Worm (Caenorhabditis elegans): ENCODE measurements around the gene srsx-14.

srsx-14 gene

DNA sequence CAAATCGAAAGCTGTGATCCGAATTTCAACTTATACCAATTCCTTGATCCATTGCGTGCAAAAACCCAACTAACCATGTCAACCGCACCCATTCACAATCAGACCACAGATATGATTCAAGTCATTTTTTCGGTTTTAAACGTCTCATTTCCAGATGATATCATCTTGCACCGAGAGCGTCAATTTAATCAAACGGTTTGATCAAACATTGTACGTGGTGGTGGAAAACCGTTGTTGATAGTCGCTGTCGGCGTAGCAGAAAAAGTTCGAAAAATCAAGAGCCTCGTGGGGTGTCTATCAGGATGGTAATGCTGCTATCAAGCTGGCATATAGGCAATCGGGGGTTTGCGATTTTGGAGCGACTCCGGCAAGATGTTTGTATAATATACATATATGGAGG lies 31.9 kb upstream of the srsx-14 start:
- TF ChIP-seq B0336.3 (GFP tag; IDR thresholded peaks at IDR 0.05): 0 out of 2 replicates have a peak, but pooled peaks have one; percentile 17
- TF ChIP-seq nhr-27 (tag; optimal IDR thresholded peaks at IDR 0.05): no peak
- TF ChIP-seq mel-28 (tag; optimal IDR thresholded peaks at IDR 0.05; ENCODE audit: borderline replicate concordance): no peak
- TF ChIP-seq atf-7 (tag; optimal IDR thresholded peaks at IDR 0.05): peak; percentile 54
- TF ChIP-seq nhr-80 (tag; optimal IDR thresholded peaks at IDR 0.05): peak; percentile 62
- no peak for TF ChIP-seq F55B11.4 (tag; optimal IDR thresholded peaks at IDR 0.05; ENCODE audit: borderline replicate concordance, insufficient read depth)

DNA sequence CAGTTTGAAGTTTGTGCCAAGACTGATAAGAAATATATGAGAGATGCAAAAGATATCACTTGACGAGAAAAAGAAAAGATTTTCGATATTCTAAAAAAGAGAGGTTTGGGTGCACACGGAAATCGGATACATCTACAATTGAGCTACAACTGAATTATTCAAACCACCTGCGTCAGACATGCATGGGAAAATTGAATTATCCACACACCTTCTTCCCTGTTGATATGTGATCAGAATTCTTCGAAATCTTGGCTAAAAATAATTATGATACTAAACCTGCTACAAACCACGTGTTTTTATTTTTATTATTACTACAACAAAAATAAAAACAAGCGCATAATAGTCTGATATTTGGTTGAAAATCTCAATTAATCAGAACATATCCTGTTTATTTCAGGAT lies 31.3 kb upstream of the srsx-14 start:
- no peak for TF ChIP-seq madf-3 (GFP tag; IDR thresholded peaks at IDR 0.05)
- no peak for TF ChIP-seq hsf-1 (GFP tag; IDR thresholded peaks at IDR 0.05)
- TF ChIP-seq snpc-3.4 (tag; optimal IDR thresholded peaks at IDR 0.05): no peak
- no peak for TF ChIP-seq tbx-9 (tag; optimal IDR thresholded peaks at IDR 0.05; ENCODE audit: borderline replicate concordance)
- no peak for TF ChIP-seq lin-26 (GFP tag; IDR thresholded peaks at IDR 0.05)
- no peak for TF ChIP-seq bed-2 (GFP tag; IDR thresholded peaks at IDR 0.05)
- no peak for TF ChIP-seq ceh-40 (GFP tag; IDR thresholded peaks at IDR 0.05)
- no peak for TF ChIP-seq nhr-80 (tag; optimal IDR thresholded peaks at IDR 0.05)
- no peak for TF ChIP-seq lin-35 (GFP tag; optimal IDR thresholded peaks at IDR 0.05)
- no peak for TF ChIP-seq snpc-1.3 (tag; optimal IDR thresholded peaks at IDR 0.05; ENCODE audit: insufficient read depth)
- no peak for TF ChIP-seq F52B5.7 (tag; optimal IDR thresholded peaks at IDR 0.05)
- TF ChIP-seq akir-1 (GFP tag; optimal IDR thresholded peaks at IDR 0.05): no peak
- TF ChIP-seq chd-7 (tag; optimal IDR thresholded peaks at IDR 0.05): no peak
- no peak for TF ChIP-seq unc-130 (GFP tag; optimal IDR thresholded peaks at IDR 0.05)
- no peak for TF ChIP-seq B0019.2 (GFP tag; conservative IDR thresholded peaks at IDR 0.05)
- no peak for TF ChIP-seq xnd-1 (tag; optimal IDR thresholded peaks at IDR 0.05)
- no peak for TF ChIP-seq F55B11.4 (tag; optimal IDR thresholded peaks at IDR 0.05; ENCODE audit: borderline replicate concordance, insufficient read depth)

DNA sequence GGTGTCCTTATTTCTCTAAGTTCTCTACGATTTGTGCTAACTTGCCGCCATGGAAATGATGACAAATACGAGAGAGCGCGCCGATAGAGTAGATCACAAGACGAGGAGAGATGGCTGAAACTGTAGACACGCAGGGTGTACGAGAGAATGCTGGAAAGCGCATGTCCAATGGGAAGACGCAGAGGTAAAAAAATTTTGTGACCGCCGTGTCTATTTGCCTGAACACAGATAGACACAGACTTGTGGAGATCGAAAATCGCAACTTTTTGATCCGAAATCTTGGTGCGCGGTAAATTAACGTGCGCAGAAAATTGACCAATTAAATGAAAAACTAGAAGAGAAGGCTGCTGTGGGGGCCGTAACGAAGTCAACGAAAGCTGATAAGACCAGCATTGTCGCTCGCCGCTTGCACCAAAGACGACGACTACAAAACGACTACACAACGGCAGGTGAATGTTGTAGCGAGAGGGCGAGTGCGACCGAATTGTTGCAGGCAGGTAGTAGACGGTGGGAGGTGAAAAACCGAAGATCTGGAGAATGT lies 30.2 kb upstream of the srsx-14 start:
- TF ChIP-seq repo-1 (tag; optimal IDR thresholded peaks at IDR 0.05) (no peak), nfya-1 (tag; optimal IDR thresholded peaks at IDR 0.05; ENCODE audit: borderline replicate concordance, insufficient read depth) (no peak), ceh-27 (GFP tag; optimal IDR thresholded peaks at IDR 0.05) (peak; percentile 9), xnd-1 (tag; optimal IDR thresholded peaks at IDR 0.05) (peak; percentile 57), lin-40 (tag; optimal IDR thresholded peaks at IDR 0.05) (peak; percentile 77), atf-7 (tag; optimal IDR thresholded peaks at IDR 0.05) (peak; percentile 30), lin-26 (GFP tag; IDR thresholded peaks at IDR 0.05) (peak; percentile 44; the same call in 1 of the 2 replicates), nfyb-1 (GFP tag; IDR thresholded peaks at IDR 0.05) (peak; percentile 58; the same call in 1 of the 2 replicates), madf-6 (GFP tag; IDR thresholded peaks at IDR 0.05) (peak; percentile 86), attf-3 (GFP tag; conservative IDR thresholded peaks at IDR 0.05) (0 out of 2 replicates have a peak, but pooled peaks have one; percentile 22), madf-10 (tag; optimal IDR thresholded peaks at IDR 0.05) (peak; percentile 51), ztf-26 (tag; optimal IDR thresholded peaks at IDR 0.05) (peak; percentile 57), ztf-28 (GFP tag; IDR thresholded peaks at IDR 0.05) (0 out of 2 replicates have a peak, but pooled peaks have one; percentile 28), hrde-1 (tag; optimal IDR thresholded peaks at IDR 0.05; ENCODE audit: borderline replicate concordance) (no peak), somi-1 (GFP tag; optimal IDR thresholded peaks at IDR 0.05) (peak; percentile 56), ekl-4 (GFP tag; IDR thresholded peaks at IDR 0.05) (peak; percentile 56; the same call in 1 of the 2 replicates), lin-35 (GFP tag; optimal IDR thresholded peaks at IDR 0.05) (peak in 1 of 3 experiments; percentile 34), ZK185.1 (tag; optimal IDR thresholded peaks at IDR 0.05; ENCODE audit: poor library complexity, severe bottlenecking) (peak; percentile 57), dpl-1 (GFP tag; optimal IDR thresholded peaks at IDR 0.05) (peak; percentile 18), nhr-27 (tag; optimal IDR thresholded peaks at IDR 0.05) (no peak), chd-7 (tag; optimal IDR thresholded peaks at IDR 0.05) (peak; percentile 35), die-1 (tag; optimal IDR thresholded peaks at IDR 0.05) (peak; percentile 59), lin-54 (GFP tag; optimal IDR thresholded peaks at IDR 0.05) (peak; percentile 48), mcd-1 (GFP tag; IDR thresholded peaks at IDR 0.05) (0 out of 2 replicates have a peak, but pooled peaks have one; percentile 5), lsy-27 (tag; optimal IDR thresholded peaks at IDR 0.05; ENCODE audit: borderline replicate concordance, insufficient read depth) (no peak), madf-8 (GFP tag; conservative IDR thresholded peaks at IDR 0.05) (peak; percentile 64), dox-1 (GFP tag; IDR thresholded peaks at IDR 0.05) (peak; percentile 66), ccch-3 (GFP tag; optimal IDR thresholded peaks at IDR 0.05) (no peak)
